Fruit fly (Drosophila melanogaster) whole organism, embryonic: ENCODE measurements around the gene nesd.
A peak's percentile ranks its signal among the peaks of the same experiment; 100 is the strongest.

ENCODE experiments used
- Ada2b ChIP-seq: fragments of 200-800 bp; sonication (Bioruptor generic); IDR thresholded peaks from 2 replicates; pipeline ENCODE4 v1.3.6; 2022; ENCODE audit warnings: missing biosample characterization, missing genetic modification characterization
- Antp ChIP-seq: fragments of 200-800 bp; sonication (Bioruptor generic); optimal IDR thresholded peaks from 3 replicates; lab custom pipeline; 2016; ENCODE audit warnings: missing biosample characterization, missing genetic modification characterization
- Awh ChIP-seq: fragments of 200-800 bp; sonication (Bioruptor generic); IDR thresholded peaks from 2 replicates; pipeline ENCODE4, ENCODE4 v1.3.6; 2022; ENCODE audit warnings: missing biosample characterization, missing genetic modification characterization
- Bdp1 ChIP-seq: fragments of 200-800 bp; sonication (Bioruptor generic); optimal IDR thresholded peaks from 3 replicates; lab custom pipeline; 2016; ENCODE audit warnings: missing biosample characterization, missing genetic modification characterization
- Bgb ChIP-seq: fragments of 200-800 bp; sonication (Bioruptor generic); IDR thresholded peaks from 2 replicates; pipeline ENCODE4 v1.3.6; 2022; ENCODE audit warnings: missing biosample characterization, missing genetic modification characterization; ENCODE audit not compliant: partially characterized antibody
- CG12299 ChIP-seq: fragments of 200-800 bp; sonication (Bioruptor generic); optimal IDR thresholded peaks from 2 replicates; lab custom pipeline; 2018; ENCODE audit warnings: missing biosample characterization, mild to moderate bottlenecking, missing genetic modification characterization
- CG12659 ChIP-seq: fragments of 200-800 bp; sonication (Bioruptor generic); optimal IDR thresholded peaks from 3 replicates; lab custom pipeline; 2017; ENCODE audit warnings: mild to moderate bottlenecking, missing biosample characterization, missing genetic modification reagents, missing genetic modification characterization
- CG13424 ChIP-seq: fragments of 200-800 bp; sonication (Bioruptor generic); optimal IDR thresholded peaks from 2 replicates; lab custom pipeline; 2019; ENCODE audit warnings: missing biosample characterization, mild to moderate bottlenecking, missing genetic modification characterization, moderate library complexity
- CG14050 ChIP-seq: fragments of 200-800 bp; sonication (Bioruptor generic); IDR thresholded peaks from 3 replicates; pipeline ENCODE4 v1.3.6; 2022; ENCODE audit warnings: missing biosample characterization, missing genetic modification characterization
- CG15696 ChIP-seq: fragments of 200-800 bp; sonication (Bioruptor generic); optimal IDR thresholded peaks from 2 replicates; lab custom pipeline; 2019; ENCODE audit warnings: missing biosample characterization, mild to moderate bottlenecking, missing genetic modification characterization, moderate library complexity
- CG1603 ChIP-seq: fragments of 200-800 bp; sonication (Bioruptor generic); optimal IDR thresholded peaks from 2 replicates; lab custom pipeline; 2019; ENCODE audit warnings: missing biosample characterization, mild to moderate bottlenecking, missing genetic modification characterization, moderate library complexity
- CG17912 ChIP-seq: fragments of 200-800 bp; sonication (Bioruptor generic); optimal IDR thresholded peaks from 2 replicates; lab custom pipeline; 2018; ENCODE audit warnings: missing biosample characterization, mild to moderate bottlenecking, missing genetic modification characterization
- CG1832 ChIP-seq: fragments of 200-800 bp; sonication (Bioruptor generic); optimal IDR thresholded peaks from 2 replicates; lab custom pipeline; 2017; ENCODE audit warnings: missing biosample characterization, mild to moderate bottlenecking, missing genetic modification characterization, inconsistent platforms
- CG2875 ChIP-seq: fragments of 200-800 bp; sonication (Bioruptor generic); optimal IDR thresholded peaks from 2 replicates; lab custom pipeline; 2017; ENCODE audit warnings: missing biosample characterization, mild to moderate bottlenecking, missing genetic modification characterization, missing genetic modification reagents
- CG30431 ChIP-seq: fragments of 200-800 bp; sonication (Bioruptor generic); optimal IDR thresholded peaks from 2 replicates; lab custom pipeline; 2017; ENCODE audit warnings: missing biosample characterization, missing genetic modification characterization
- CG34376 ChIP-seq: fragments of 200-800 bp; sonication (Bioruptor generic); optimal IDR thresholded peaks from 2 replicates; lab custom pipeline; 2018; ENCODE audit warnings: missing biosample characterization, mild to moderate bottlenecking, missing genetic modification characterization
- CG4282 ChIP-seq: fragments of 200-800 bp; sonication (Bioruptor generic); optimal IDR thresholded peaks from 2 replicates; lab custom pipeline; 2016; ENCODE audit warnings: missing biosample characterization, missing genetic modification characterization
- CG4820 ChIP-seq: fragments of 200-800 bp; sonication (Bioruptor generic); optimal IDR thresholded peaks from 3 replicates; lab custom pipeline; 2016; ENCODE audit warnings: missing biosample characterization, missing genetic modification characterization
- CG6791 ChIP-seq: fragments of 200-800 bp; sonication (Bioruptor generic); IDR thresholded peaks from 3 replicates; pipeline ENCODE4 v1.3.6; 2022; ENCODE audit warnings: missing biosample characterization, missing genetic modification characterization; ENCODE audit not compliant: partially characterized antibody
- CG7928 ChIP-seq: fragments of 200-800 bp; sonication (Bioruptor generic); optimal IDR thresholded peaks from 2 replicates; lab custom pipeline; 2017; ENCODE audit warnings: missing biosample characterization, mild to moderate bottlenecking, missing genetic modification characterization
- CG8290 ChIP-seq, 3 experiments: fragments of 200-800 bp; sonication (Bioruptor generic); optimal IDR thresholded peaks; 2 replicates each; lab custom pipeline; 2016 to 2019; ENCODE audit warnings: missing biosample characterization in 3 of 3, missing genetic modification characterization in 3 of 3, mild to moderate bottlenecking in 2 of 3, moderate library complexity in 1 of 3
- CG8388 ChIP-seq: fragments of 200-800 bp; sonication (Bioruptor generic); optimal IDR thresholded peaks from 2 replicates; lab custom pipeline; 2019; ENCODE audit warnings: missing biosample characterization, mild to moderate bottlenecking, missing genetic modification characterization, moderate library complexity
- CG9609 ChIP-seq: fragments of 200-800 bp; sonication (Bioruptor generic); optimal IDR thresholded peaks from 3 replicates; lab custom pipeline; 2016; ENCODE audit warnings: missing biosample characterization, missing genetic modification characterization
- CG9876 ChIP-seq: fragments of 200-800 bp; sonication (Bioruptor generic); optimal IDR thresholded peaks from 2 replicates; lab custom pipeline; 2016; ENCODE audit warnings: missing biosample characterization, missing genetic modification characterization
- CHES-1-like ChIP-seq: fragments of 200-800 bp; sonication (Bioruptor generic); optimal IDR thresholded peaks from 2 replicates; lab custom pipeline; 2016; ENCODE audit warnings: missing biosample characterization, missing genetic modification characterization
- Dip3 ChIP-seq: fragments of 200-800 bp; sonication (Bioruptor generic); optimal IDR thresholded peaks from 3 replicates; lab custom pipeline; 2016; ENCODE audit warnings: missing biosample characterization, missing genetic modification characterization
- Drgx ChIP-seq: fragments of 200-800 bp; sonication (Bioruptor generic); IDR thresholded peaks from 2 replicates; pipeline ENCODE4 v1.3.6; 2022; ENCODE audit warnings: missing biosample characterization, missing genetic modification characterization
- H15 ChIP-seq: fragments of 200-800 bp; sonication (Bioruptor generic); IDR thresholded peaks from 3 replicates; pipeline ENCODE4 v1.3.6; 2022; ENCODE audit warnings: missing biosample characterization, missing genetic modification characterization
- Jarid2 ChIP-seq: fragments of 200-800 bp; sonication (Bioruptor generic); optimal IDR thresholded peaks from 3 replicates; lab custom pipeline; 2017; ENCODE audit warnings: mild to moderate bottlenecking, missing biosample characterization, missing genetic modification reagents, missing genetic modification characterization
- Kr ChIP-seq: fragments of 200-800 bp; sonication (Bioruptor generic); optimal IDR thresholded peaks from 2 replicates; lab custom pipeline; 2017; ENCODE audit warnings: missing biosample characterization, mild to moderate bottlenecking, missing genetic modification characterization
- MESR4 ChIP-seq: fragments of 200-800 bp; sonication (Bioruptor generic); optimal IDR thresholded peaks from 2 replicates; lab custom pipeline; 2018; ENCODE audit warnings: missing biosample characterization, mild to moderate bottlenecking, missing genetic modification characterization, moderate library complexity
- Mes4 ChIP-seq: fragments of 200-800 bp; sonication (Bioruptor generic); optimal IDR thresholded peaks from 2 replicates; lab custom pipeline; 2016; ENCODE audit warnings: missing biosample characterization, missing genetic modification characterization
- Nf-YB ChIP-seq: fragments of 200-800 bp; sonication (Bioruptor generic); optimal IDR thresholded peaks from 3 replicates; lab custom pipeline; 2019; ENCODE audit warnings: missing biosample characterization, mild to moderate bottlenecking, missing genetic modification characterization, moderate library complexity
- bcd ChIP-seq: fragments of 200-800 bp; sonication (Bioruptor generic); optimal IDR thresholded peaks from 2 replicates; lab custom pipeline; 2017; ENCODE audit warnings: missing biosample characterization, mild to moderate bottlenecking, missing genetic modification characterization
- chif ChIP-seq, 2 experiments: fragments of 200-800 bp; sonication (Bioruptor generic); optimal IDR thresholded peaks; 3 replicates each; lab custom pipeline; 2016; ENCODE audit warnings: missing biosample characterization in 2 of 2, missing genetic modification characterization in 2 of 2
- eyg ChIP-seq: fragments of 200-800 bp; sonication (Bioruptor generic); optimal IDR thresholded peaks from 3 replicates; lab custom pipeline; 2016; ENCODE audit warnings: missing biosample characterization, missing genetic modification characterization
- fd102C ChIP-seq: fragments of 200-800 bp; sonication (Bioruptor generic); optimal IDR thresholded peaks from 2 replicates; lab custom pipeline; 2018; ENCODE audit warnings: missing biosample characterization, mild to moderate bottlenecking, missing genetic modification characterization, moderate library complexity
- grau ChIP-seq: fragments of 200-800 bp; optimal IDR thresholded peaks from 3 replicates; lab custom pipeline; 2019; ENCODE audit warnings: missing biosample characterization, mild to moderate bottlenecking, missing genetic modification characterization, moderate library complexity
- ind ChIP-seq: fragments of 200-800 bp; sonication (Bioruptor generic); optimal IDR thresholded peaks from 3 replicates; lab custom pipeline; 2016; ENCODE audit warnings: missing biosample characterization, missing genetic modification characterization
- jigr1 ChIP-seq: fragments of 200-800 bp; sonication (Bioruptor generic); IDR thresholded peaks from 3 replicates; pipeline ENCODE4 v1.3.6; 2022; ENCODE audit warnings: missing biosample characterization, missing genetic modification characterization
- lbe ChIP-seq: fragments of 200-800 bp; sonication (Bioruptor generic); optimal IDR thresholded peaks from 2 replicates; lab custom pipeline; 2016; ENCODE audit warnings: missing biosample characterization, mild to moderate bottlenecking, missing genetic modification characterization
- mirr ChIP-seq: fragments of 200-800 bp; sonication (Bioruptor generic); optimal IDR thresholded peaks from 3 replicates; lab custom pipeline; 2018; ENCODE audit warnings: missing biosample characterization, mild to moderate bottlenecking, missing genetic modification characterization
- salm ChIP-seq: fragments of 200-800 bp; sonication (Bioruptor generic); optimal IDR thresholded peaks from 2 replicates; lab custom pipeline; 2018; ENCODE audit warnings: missing biosample characterization, mild to moderate bottlenecking, missing genetic modification characterization
- sd ChIP-seq: fragments of 200-800 bp; sonication (Bioruptor generic); optimal IDR thresholded peaks from 3 replicates; lab custom pipeline; 2018; ENCODE audit warnings: missing biosample characterization, mild to moderate bottlenecking, missing genetic modification characterization, moderate library complexity
- stc ChIP-seq: fragments of 200-800 bp; sonication (Bioruptor generic); IDR thresholded peaks from 2 replicates; pipeline ENCODE4 v1.3.6; 2022; ENCODE audit warnings: missing biosample characterization, missing genetic modification characterization
- stwl ChIP-seq: fragments of 200-800 bp; sonication (Bioruptor generic); optimal IDR thresholded peaks from 3 replicates; lab custom pipeline; 2018; ENCODE audit warnings: missing biosample characterization, mild to moderate bottlenecking, missing genetic modification characterization, moderate library complexity
- tup ChIP-seq: fragments of 200-800 bp; sonication (Bioruptor generic); optimal IDR thresholded peaks from 2 replicates; lab custom pipeline; 2016; ENCODE audit warnings: missing biosample characterization, mild to moderate bottlenecking, missing genetic modification characterization, moderate library complexity
- unpg ChIP-seq: fragments of 200-800 bp; sonication (Bioruptor generic); optimal IDR thresholded peaks from 3 replicates; lab custom pipeline; 2018; ENCODE audit warnings: missing biosample characterization, mild to moderate bottlenecking, missing genetic modification characterization, moderate library complexity

nesd gene

dm6 chr2L:20120388-20121232 lies 26.8 kb downstream of the nesd start (continued):
- TF ChIP-seq stwl (tag; lab: Kevin White, UChicago): peak; percentile 31
- no peak for TF ChIP-seq salm (tag; lab: Kevin White, UChicago)
- peak; percentile 41 for TF ChIP-seq Jarid2 (GFP tag; lab: Kevin White, UChicago)
- TF ChIP-seq MESR4 (GFP tag; lab: Kevin White, UChicago): no peak
- TF ChIP-seq eyg (GFP tag; lab: Kevin White, UChicago): peak; percentile 87
- TF ChIP-seq CG9876 (GFP tag; lab: Kevin White, UChicago): peak; percentile 96
- peak; percentile 80 for TF ChIP-seq CG4282 (GFP tag; lab: Kevin White, UChicago)
- peak; percentile 42 for TF ChIP-seq Nf-YB (GFP tag; lab: Kevin White, UChicago)
- no peak for TF ChIP-seq lbe (GFP tag; lab: Kevin White, UChicago)
- TF ChIP-seq CG12659 (GFP tag; lab: Kevin White, UChicago): peak; percentile 60
- peak; percentile 98 for TF ChIP-seq Antp (GFP tag; lab: Kevin White, UChicago)
- peak; percentile 52 for TF ChIP-seq Bdp1 (GFP tag; lab: Kevin White, UChicago)
- peak; percentile 88 to 97 for TF ChIP-seq chif (GFP tag; optimal IDR thresholded peaks at IDR 0.05; lab: Kevin White, UChicago)
- TF ChIP-seq Drgx (GFP tag; lab: Robert Waterston, UW): peak; percentile 44; the same call in 1 of the 2 replicates
- TF ChIP-seq ind (GFP tag; lab: Kevin White, UChicago): peak; percentile 90
- TF ChIP-seq stc (GFP tag; lab: Robert Waterston, UW): no peak; the same call in 1 of the 2 replicates
- peak; percentile 92 for TF ChIP-seq CG17912 (GFP tag; lab: Kevin White, UChicago)
- TF ChIP-seq CG8290 (GFP tag; optimal IDR thresholded peaks at IDR 0.05; lab: Kevin White, UChicago): peak; percentile 99
- TF ChIP-seq CG8290 (tag; optimal IDR thresholded peaks at IDR 0.05; lab: Kevin White, UChicago): peak; percentile 82 to 97
- TF ChIP-seq CG14050 (GFP tag; lab: Robert Waterston, UW): peak; percentile 79
- peak; percentile 95 for TF ChIP-seq CG15696 (tag; lab: Kevin White, UChicago)
- TF ChIP-seq Bgb (GFP tag; lab: Robert Waterston, UW): peak; percentile 64
- peak; percentile 29 for TF ChIP-seq CG12299 (tag; lab: Kevin White, UChicago)
- TF ChIP-seq CG9609: peak; percentile 93
- peak; percentile 66 for TF ChIP-seq CG2875 (GFP tag; lab: Kevin White, UChicago)
- peak; percentile 31 for TF ChIP-seq fd102C (GFP tag; lab: Kevin White, UChicago)
- TF ChIP-seq tup (GFP tag; lab: Kevin White, UChicago): peak; percentile 23
- peak; percentile 47 for TF ChIP-seq CG8388 (GFP tag; lab: Kevin White, UChicago)
- TF ChIP-seq jigr1 (GFP tag; lab: Robert Waterston, UW): peak; percentile 50; the same call in 2 of the 3 replicates
- TF ChIP-seq CG30431 (GFP tag; lab: Kevin White, UChicago): peak; percentile 91
- TF ChIP-seq CG34376 (GFP tag; lab: Kevin White, UChicago): peak; percentile 10
- peak; percentile 72 for TF ChIP-seq unpg (GFP tag; lab: Kevin White, UChicago)
- peak; percentile 79 for TF ChIP-seq CG13424 (tag; lab: Kevin White, UChicago)
- TF ChIP-seq Awh (GFP tag; lab: Robert Waterston, UW): peak; percentile 91
- TF ChIP-seq CG4820: peak; percentile 87
- peak; percentile 86 for TF ChIP-seq bcd (GFP tag; lab: Kevin White, UChicago)
- no peak for TF ChIP-seq Kr (GFP tag; lab: Kevin White, UChicago)
- TF ChIP-seq CG1603 (tag; lab: Kevin White, UChicago): peak; percentile 90
- peak; percentile 70 for TF ChIP-seq Dip3 (GFP tag; lab: Kevin White, UChicago)
- peak; percentile 79 for TF ChIP-seq CG6791 (GFP tag; lab: Robert Waterston, UW)
- peak; percentile 84 for TF ChIP-seq CHES-1-like (GFP tag; lab: Kevin White, UChicago)
- TF ChIP-seq H15 (GFP tag; lab: Robert Waterston, UW): peak; percentile 95
- peak; percentile 81 for TF ChIP-seq Ada2b (GFP tag; lab: Robert Waterston, UW)
- TF ChIP-seq CG7928 (GFP tag; lab: Kevin White, UChicago): no peak
- TF ChIP-seq Mes4 (GFP tag; lab: Kevin White, UChicago): peak; percentile 88
- TF ChIP-seq CG1832 (GFP tag; lab: Kevin White, UChicago): no peak
- TF ChIP-seq grau (tag; lab: Kevin White, UChicago): peak; percentile 80
- TF ChIP-seq sd (tag; lab: Kevin White, UChicago): no peak
- peak; percentile 77 for TF ChIP-seq mirr (GFP tag; lab: Kevin White, UChicago)
